Fruit fly (Drosophila melanogaster) whole organism, wandering third instar larva: ENCODE results near the gene kdn.

Source experiments
- HLH106 ChIP-seq: fragments of 200-800 bp; optimal IDR thresholded peaks from 3 replicates; lab custom pipeline; 2019; ENCODE audit warnings: missing biosample characterization, mild to moderate bottlenecking, missing genetic modification characterization, moderate library complexity
- Mio ChIP-seq: sonication (Bioruptor generic); optimal IDR thresholded peaks from 2 replicates; lab custom pipeline; 2016; ENCODE audit warnings: missing biosample characterization, missing genetic modification characterization
- Myc ChIP-seq: fragments of >200 bp; optimal IDR thresholded peaks from 2 replicates; lab custom pipeline; 2017
- OdsH ChIP-seq: fragments of 200-800 bp; sonication (Bioruptor generic); optimal IDR thresholded peaks from 2 replicates; lab custom pipeline; 2016; ENCODE audit warnings: missing biosample characterization, mild to moderate bottlenecking, missing genetic modification characterization
- br ChIP-seq: fragments of 200-800 bp; sonication (Bioruptor generic); optimal IDR thresholded peaks from 2 replicates; lab custom pipeline; 2016; ENCODE audit warnings: missing biosample characterization, missing genetic modification characterization
- brk ChIP-seq: fragments of 200-800 bp; sonication (Bioruptor generic); optimal IDR thresholded peaks from 2 replicates; lab custom pipeline; 2016; ENCODE audit warnings: missing biosample characterization, mild to moderate bottlenecking, missing genetic modification characterization
- dl ChIP-seq, 2 experiments: fragments of 175-275, 200-275 bp in 1 of 2; fragments of 200-275 bp in 1 of 2; sonication (Bioruptor generic); optimal IDR thresholded peaks; lab custom pipeline; 2018; ENCODE audit warnings: mild to moderate bottlenecking in 2 of 2, missing biosample characterization in 2 of 2, missing genetic modification characterization in 2 of 2, moderate library complexity in 2 of 2; ENCODE audit not compliant: partially characterized antibody in 2 of 2, insufficient read depth in 1 of 2
- dmrt93B ChIP-seq: fragments of 200-800 bp; sonication (Bioruptor generic); optimal IDR thresholded peaks from 2 replicates; lab custom pipeline; 2018; ENCODE audit warnings: missing biosample characterization, mild to moderate bottlenecking, missing genetic modification characterization
- fru ChIP-seq: fragments of 200-800 bp; sonication (Bioruptor generic); optimal IDR thresholded peaks from 3 replicates; lab custom pipeline; 2016; ENCODE audit warnings: missing biosample characterization, mild to moderate bottlenecking, missing genetic modification characterization
- lola ChIP-seq: fragments of >200 bp; optimal IDR thresholded peaks from 2 replicates; lab custom pipeline; 2017; ENCODE audit warnings: missing biosample characterization, missing genetic modification characterization
- pan ChIP-seq: fragments of >200 bp; optimal IDR thresholded peaks from 2 replicates; lab custom pipeline; 2017
- psq ChIP-seq: fragments of 200-800 bp; sonication (Bioruptor generic); optimal IDR thresholded peaks from 3 replicates; lab custom pipeline; 2017; ENCODE audit warnings: missing biosample characterization, mild to moderate bottlenecking, missing genetic modification characterization, moderate library complexity
- tai ChIP-seq: sonication (Bioruptor generic); optimal IDR thresholded peaks from 2 replicates; lab custom pipeline; 2016; ENCODE audit warnings: missing biosample characterization, missing genetic modification characterization

- TF ChIP-seq fru (peak; percentile 9), Mio (GFP tag; lab: Kevin White, UChicago) (no peak), tai (no peak), Myc (no peak), br (GFP tag; lab: Kevin White, UChicago) (peak; percentile 56), dl (GFP tag; optimal IDR thresholded peaks at IDR 0.05; lab: Kevin White, UChicago; ENCODE audit: insufficient read depth in 1 of 2, partially characterized antibody in 2 of 2) (peak in 1 of 2 experiments; percentile 23), pan (lab: Kevin White, UChicago) (no peak), lola (GFP tag; lab: Kevin White, UChicago) (no peak), HLH106 (tag; lab: Kevin White, UChicago) (peak; percentile 20), OdsH (GFP tag; lab: Kevin White, UChicago) (peak; percentile 39), dmrt93B (GFP tag; lab: Kevin White, UChicago) (no peak), psq (GFP tag; lab: Kevin White, UChicago) (peak; percentile 68), brk (no peak)
Observed at dm6 chrX:6346926-6347367, 3.5 kb upstream of the kdn start, which contains the start of gene CG3847.
